Fruit fly (Drosophila melanogaster): ENCODE results near the gene CG8031.

Gene CG8031

DNA sequence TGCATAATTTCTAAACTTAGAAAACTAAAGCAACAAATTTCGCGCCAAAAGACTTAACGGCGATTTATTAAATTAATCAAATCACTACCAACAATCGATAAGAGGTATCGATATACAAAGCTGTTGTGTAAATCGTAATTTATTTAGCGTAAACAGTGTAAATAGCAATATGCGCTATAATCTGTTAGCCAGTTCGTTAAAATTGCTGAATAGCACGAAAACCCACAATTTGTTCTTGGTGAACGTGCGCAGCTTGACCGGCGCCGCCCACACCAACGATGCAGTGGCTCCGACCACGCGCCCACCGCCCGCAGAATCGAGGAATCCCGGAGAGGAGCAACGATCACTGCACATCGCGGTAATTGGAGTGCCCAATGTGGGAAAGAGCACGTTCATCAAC lies 15.6 kb downstream of the CG8031 start, which contains the start of gene CG7488 (continued):
- TF ChIP-seq gfzf (GFP tag; optimal IDR thresholded peaks at IDR 0.05) (peak; percentile 13), CG14710 (tag; optimal IDR thresholded peaks at IDR 0.05) (peak; percentile 26), dysf (GFP tag; IDR thresholded peaks at IDR 0.05) (no peak)

DNA sequence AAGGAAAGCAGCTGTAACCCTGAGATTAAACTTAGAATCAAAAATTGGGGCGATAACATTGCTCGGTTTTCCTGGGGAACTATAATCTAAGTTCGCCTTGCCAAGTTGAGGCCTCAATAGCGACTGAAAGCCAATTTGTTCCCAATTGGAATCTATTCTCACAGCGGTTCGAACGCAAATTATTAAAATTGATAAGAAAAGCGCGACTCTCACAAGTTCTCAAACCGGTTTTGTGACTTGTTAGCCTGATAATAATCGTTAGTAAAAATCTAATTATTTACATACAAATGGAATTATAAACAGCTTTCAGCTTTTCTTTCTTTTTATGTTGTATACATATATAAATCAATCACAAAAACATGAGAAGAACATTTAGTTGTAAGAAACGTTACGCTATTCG lies 16.1 kb downstream of the CG8031 start, which contains the start of gene yellow-f2:
yellow-f2 (minus strand) TSS at position 101 of the 400 bp plus-strand sequence.
- TF ChIP-seq Oli (tag; optimal IDR thresholded peaks at IDR 0.05): no peak
- TF ChIP-seq CG10431 (GFP tag; optimal IDR thresholded peaks at IDR 0.05): no peak
- no peak for TF ChIP-seq nmo (GFP tag; optimal IDR thresholded peaks at IDR 0.05)
- TF ChIP-seq onecut (GFP tag; IDR thresholded peaks at IDR 0.05): no peak
- TF ChIP-seq Elba2 (GFP tag; optimal IDR thresholded peaks at IDR 0.05): peak; percentile 72
- peak; percentile 38 for TF ChIP-seq sug (tag; optimal IDR thresholded peaks at IDR 0.05)
- no peak for TF ChIP-seq psq (GFP tag; optimal IDR thresholded peaks at IDR 0.05)
- TF ChIP-seq CG10366 (GFP tag; IDR thresholded peaks at IDR 0.05): no peak
- TF ChIP-seq sd (tag; optimal IDR thresholded peaks at IDR 0.05): no peak
- peak; percentile 11 for TF ChIP-seq CG34376 (GFP tag; optimal IDR thresholded peaks at IDR 0.05)
- TF ChIP-seq Gug (GFP tag; IDR thresholded peaks at IDR 0.05): no peak
- TF ChIP-seq CG18476 (GFP tag; optimal IDR thresholded peaks at IDR 0.05): no peak

DNA sequence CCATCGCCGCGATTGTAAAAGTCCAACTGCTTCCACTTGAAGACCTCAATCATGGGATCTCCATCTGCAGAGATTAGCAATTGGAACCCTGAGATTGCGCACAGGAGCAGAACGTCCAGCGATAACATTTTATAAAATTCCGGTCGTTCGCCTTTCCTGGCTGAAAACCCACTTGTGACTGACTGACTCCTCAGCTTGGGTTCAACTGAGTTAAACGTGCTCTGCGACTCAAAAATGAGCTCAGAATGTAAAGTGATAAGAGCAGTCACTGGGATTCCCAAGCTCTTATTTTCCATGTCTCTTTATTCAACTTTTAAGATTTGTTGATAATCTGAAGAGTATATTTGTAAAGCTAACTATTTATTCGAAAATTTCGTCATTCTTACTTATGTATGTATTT lies 18.1 kb downstream of the CG8031 start, which contains the start of gene yellow-f:
yellow-f (minus strand) TSS at position 184 of the 400 bp plus-strand sequence.
- TF ChIP-seq CG10431 (GFP tag; optimal IDR thresholded peaks at IDR 0.05) (no peak), Oli (tag; optimal IDR thresholded peaks at IDR 0.05) (no peak), NC2β (GFP tag; optimal IDR thresholded peaks at IDR 0.05) (no peak), Ets97D (GFP tag; optimal IDR thresholded peaks at IDR 0.05) (no peak), en (GFP tag; optimal IDR thresholded peaks at IDR 0.05) (no peak), repo (GFP tag; optimal IDR thresholded peaks at IDR 0.05) (no peak), MTF-1 (GFP tag; optimal IDR thresholded peaks at IDR 0.05; ENCODE audit: borderline replicate concordance) (no peak), CG33557 (GFP tag; optimal IDR thresholded peaks at IDR 0.05) (no peak), C15 (GFP tag; IDR thresholded peaks at IDR 0.05) (no peak), CG10147 (GFP tag; optimal IDR thresholded peaks at IDR 0.05) (no peak), CG15011 (GFP tag; optimal IDR thresholded peaks at IDR 0.05) (no peak), D19B (GFP tag; optimal IDR thresholded peaks at IDR 0.05) (no peak), CG10267 (tag; optimal IDR thresholded peaks at IDR 0.05) (no peak), CG32532 (GFP tag; IDR thresholded peaks at IDR 0.05) (no peak), sug (tag; optimal IDR thresholded peaks at IDR 0.05) (no peak), CG1832 (GFP tag; optimal IDR thresholded peaks at IDR 0.05) (no peak), CG7786 (GFP tag; optimal IDR thresholded peaks at IDR 0.05) (no peak), Hr39 (optimal IDR thresholded peaks at IDR 0.05) (no peak), sob (GFP tag; IDR thresholded peaks at IDR 0.05) (no peak)

DNA sequence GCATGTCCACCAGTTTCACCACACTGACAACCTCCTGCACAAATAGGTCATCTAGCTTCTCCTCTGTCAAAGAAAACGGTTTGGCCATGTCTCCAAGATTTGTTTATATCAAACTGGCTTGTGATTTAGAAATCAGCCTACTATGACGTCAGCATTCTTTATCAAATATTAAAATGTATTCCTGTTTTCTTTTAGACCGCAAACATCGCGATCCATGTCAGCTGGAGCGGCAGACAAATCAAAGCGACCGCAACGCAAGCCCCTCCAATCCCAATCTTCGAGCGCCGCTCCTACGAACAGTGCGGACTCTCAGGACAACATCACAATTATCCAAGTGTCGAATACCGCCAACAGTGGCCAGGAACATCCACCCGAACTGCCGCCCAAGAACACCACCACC lies 22.7 kb downstream of the CG8031 start, which contains the start of gene CG14383:
CG14383 (minus strand) TSS at position 101 of the 400 bp plus-strand sequence.
- TF ChIP-seq dysf (GFP tag; IDR thresholded peaks at IDR 0.05) (no peak), dimm (GFP tag; IDR thresholded peaks at IDR 0.05) (0 out of 2 replicates have a peak, but pooled peaks have one; percentile 18)

DNA sequence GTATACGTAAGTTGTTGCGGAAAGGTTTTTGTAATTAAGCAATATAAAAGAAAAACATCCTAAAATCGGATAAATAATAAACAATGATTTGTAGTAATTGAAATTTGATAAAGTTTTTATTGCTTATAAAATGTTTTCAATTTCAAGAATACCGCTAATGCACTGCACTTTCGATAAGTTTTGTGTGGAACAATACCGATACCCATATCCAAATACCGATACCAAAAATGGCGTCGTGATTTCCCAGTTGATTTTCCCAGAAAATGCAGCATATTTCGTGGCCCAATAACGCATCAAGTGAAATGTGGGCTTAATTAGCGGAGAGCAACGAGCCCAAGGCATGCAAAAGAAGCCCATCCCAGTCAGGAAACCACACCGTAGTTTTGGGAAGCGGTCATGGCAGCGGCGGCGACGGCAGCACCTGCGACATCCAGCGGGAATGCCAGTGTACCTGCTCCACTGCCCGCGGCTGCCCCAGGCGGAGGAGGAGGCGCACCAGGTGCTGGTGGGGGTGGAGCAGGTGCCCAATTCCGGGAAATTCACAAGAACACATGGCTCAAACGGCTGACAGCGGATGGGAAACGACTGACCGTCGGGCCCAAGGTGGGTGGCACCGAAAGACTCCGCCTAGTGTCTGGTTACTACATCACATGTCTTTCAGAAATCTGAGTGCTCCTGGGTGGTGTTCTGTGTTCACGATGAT lies 25.1 kb downstream of the CG8031 start, which contains the start of gene CG31342:
CG31342 (plus strand) TSS at position 214 of the 703 bp plus-strand sequence.
- peak; percentile 70 for TF ChIP-seq grau (tag; optimal IDR thresholded peaks at IDR 0.05)
- TF ChIP-seq zfh1 (GFP tag; IDR thresholded peaks at IDR 0.05): no peak
- TF ChIP-seq CG1832 (GFP tag; optimal IDR thresholded peaks at IDR 0.05): no peak
- TF ChIP-seq Bdp1 (GFP tag; optimal IDR thresholded peaks at IDR 0.05): no peak
- TF ChIP-seq CG3065 (GFP tag; optimal IDR thresholded peaks at IDR 0.05): no peak
- no peak for TF ChIP-seq B-H1 (GFP tag; IDR thresholded peaks at IDR 0.05)
- no peak for TF ChIP-seq dmrt99B (tag; optimal IDR thresholded peaks at IDR 0.05)
- TF ChIP-seq nmo (GFP tag; optimal IDR thresholded peaks at IDR 0.05): peak; percentile 68
- no peak for TF ChIP-seq CG31441 (GFP tag; IDR thresholded peaks at IDR 0.05)
- TF ChIP-seq Gug (GFP tag; IDR thresholded peaks at IDR 0.05): no peak
- no peak for TF ChIP-seq NC2β (GFP tag; optimal IDR thresholded peaks at IDR 0.05)
- TF ChIP-seq so (GFP tag; IDR thresholded peaks at IDR 0.05): 0 out of 3 replicates have a peak, but pooled peaks have one; percentile 17
- TF ChIP-seq luna (GFP tag; optimal IDR thresholded peaks at IDR 0.05): no peak
- peak; percentile 37 for TF ChIP-seq Bteb2 (GFP tag; optimal IDR thresholded peaks at IDR 0.05)
- peak; percentile 88 for TF ChIP-seq YL-1 (GFP tag; optimal IDR thresholded peaks at IDR 0.05)
- no peak for TF ChIP-seq trh (GFP tag; optimal IDR thresholded peaks at IDR 0.05)
